Worm (Caenorhabditis elegans) whole organism, L1 larva: ENCODE data around the gene C42D8.9.

Experiments
- C04F5.9 ChIP-seq: sonication (generic microtip); optimal IDR thresholded peaks from 2 replicates; lab custom pipeline; 2016; ENCODE audit warnings: missing genetic modification characterization, missing compliant biosample characterization
- blmp-1 ChIP-seq: fragments of 150-350 bp; optimal IDR thresholded peaks from 2 replicates; lab custom pipeline; 2014; ENCODE audit warnings: missing biosample characterization, missing genetic modification characterization
- ceh-8 ChIP-seq: fragments of 200-800 bp; sonication (Bioruptor generic); optimal IDR thresholded peaks from 2 replicates; lab custom pipeline; 2018; ENCODE audit warnings: mild to moderate bottlenecking, missing genetic modification characterization, moderate library complexity, missing compliant biosample characterization
- ceh-90 ChIP-seq: sonication (generic microtip); optimal IDR thresholded peaks from 2 replicates; lab custom pipeline; 2016; ENCODE audit warnings: missing genetic modification characterization, missing compliant biosample characterization
- egl-27 ChIP-seq, 2 experiments: fragments of 150-350 bp in 1 of 2; sonication (generic microtip); optimal IDR thresholded peaks; 3 replicates each; lab custom pipeline; 2017 to 2018; ENCODE audit warnings: missing biosample characterization in 2 of 2, missing genetic modification characterization in 2 of 2, missing genetic modification reagents in 2 of 2
- fkh-10 ChIP-seq: sonication (generic microtip); optimal IDR thresholded peaks from 2 replicates; lab custom pipeline; 2017; ENCODE audit warnings: missing biosample characterization, missing genetic modification reagents, missing genetic modification characterization
- lin-14 ChIP-seq: fragments of 200-800 bp; sonication (Bioruptor generic); optimal IDR thresholded peaks from 2 replicates; lab custom pipeline; 2018; ENCODE audit warnings: mild to moderate bottlenecking, missing genetic modification characterization, moderate library complexity, missing compliant biosample characterization
- mab-9 ChIP-seq: fragments of 200-800 bp; sonication (Bioruptor generic); IDR thresholded peaks from 2 replicates; pipeline ENCODE4 v1.3.6; 2022; ENCODE audit warnings: missing genetic modification reagents, missing genetic modification characterization, missing compliant biosample characterization
- mep-1 ChIP-seq: fragments of 150-350 bp; optimal IDR thresholded peaks from 2 replicates; lab custom pipeline; 2014; ENCODE audit warnings: missing biosample characterization, missing genetic modification characterization
- nhr-20 ChIP-seq: sonication (generic microtip); optimal IDR thresholded peaks from 2 replicates; lab custom pipeline; 2016; ENCODE audit warnings: mild to moderate bottlenecking, missing genetic modification characterization, missing compliant biosample characterization
- rnt-1 ChIP-seq: sonication (generic microtip); optimal IDR thresholded peaks from 2 replicates; lab custom pipeline; 2016; ENCODE audit warnings: mild to moderate bottlenecking, missing genetic modification characterization, moderate library complexity, missing compliant biosample characterization
- sptf-1 ChIP-seq: fragments of 150-350 bp; optimal IDR thresholded peaks from 2 replicates; lab custom pipeline; 2014; ENCODE audit warnings: missing biosample characterization, missing genetic modification characterization
- swsn-7 ChIP-seq: sonication (generic microtip); optimal IDR thresholded peaks from 2 replicates; lab custom pipeline; 2016; ENCODE audit warnings: missing genetic modification characterization, missing compliant biosample characterization
- unc-62 ChIP-seq: fragments of 150-350 bp; optimal IDR thresholded peaks from 2 replicates; lab custom pipeline; 2014; ENCODE audit warnings: missing biosample characterization, missing genetic modification reagents, missing genetic modification characterization
- zip-4 ChIP-seq: fragments of 200-800 bp; sonication (Bioruptor generic); optimal IDR thresholded peaks from 2 replicates; lab custom pipeline; 2018; ENCODE audit warnings: mild to moderate bottlenecking, missing genetic modification characterization, moderate library complexity, missing compliant biosample characterization
- ztf-11 ChIP-seq, 2 experiments: sonication (generic microtip); optimal IDR thresholded peaks; 2 replicates each; lab custom pipeline; 2016 to 2017; ENCODE audit warnings: missing genetic modification characterization in 2 of 2, missing biosample characterization in 1 of 2, missing compliant biosample characterization in 1 of 2

C42D8.9 gene

DNA sequence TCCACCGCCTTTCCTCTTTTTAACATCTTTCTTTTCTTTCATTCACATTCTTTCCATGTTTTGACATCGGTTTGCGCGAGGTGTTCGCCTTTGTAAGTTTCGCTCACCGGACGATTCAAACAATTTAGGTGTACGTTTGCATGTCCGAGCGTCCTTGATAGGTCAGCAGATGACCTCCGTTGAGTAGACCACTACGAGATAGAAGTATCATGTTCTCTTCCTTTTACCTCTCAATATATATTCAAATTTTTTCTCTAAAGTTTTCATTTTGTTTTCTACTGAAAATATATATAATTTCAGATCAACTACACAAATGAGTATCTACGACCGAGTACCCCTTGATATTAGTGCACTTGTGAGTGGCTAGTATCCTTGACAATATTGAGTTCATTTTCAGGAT, 46.1 kb downstream of the C42D8.9 start, which contains the start of gene C24H10.3:
C24H10.3 (plus strand) TSS at position 301 of the 400 bp plus-strand sequence.
- no peak for TF ChIP-seq mab-9
- TF ChIP-seq blmp-1 = peak; percentile 41
- TF ChIP-seq sptf-1 (tag; lab: Kevin White, UChicago) = no peak
- TF ChIP-seq mep-1 (tag; lab: Kevin White, UChicago) = peak; percentile 25
- TF ChIP-seq lin-14 = peak; percentile 13

DNA sequence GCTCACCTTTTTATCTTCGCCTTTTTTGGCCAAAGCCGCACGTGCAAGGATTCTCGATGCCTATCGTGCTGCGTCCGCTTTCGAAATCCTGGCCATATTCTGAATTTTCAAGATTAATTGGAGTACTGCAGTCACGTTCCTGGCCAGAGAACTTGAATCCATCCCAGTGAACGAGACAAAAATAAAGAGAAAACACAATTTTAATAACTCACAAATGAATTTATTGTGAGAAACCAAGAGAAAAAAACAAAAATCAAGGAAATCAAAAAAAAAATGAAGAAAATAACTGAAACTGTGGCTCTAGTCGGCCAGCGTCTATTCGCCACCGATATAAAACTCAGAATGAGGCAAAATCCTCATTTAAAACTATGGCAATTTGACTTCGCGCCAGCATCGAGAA, 47.7 kb downstream of the C42D8.9 start, which contains the start of gene C24H10.4:
C24H10.4 (minus strand) TSS at position 101 of the 400 bp plus-strand sequence.
- TF ChIP-seq unc-62 (GFP tag; lab: Kevin White, UChicago) (no peak), ceh-90 (tag; lab: Kevin White, UChicago) (no peak), nhr-20 (tag; lab: Kevin White, UChicago) (no peak), egl-27 (tag; optimal IDR thresholded peaks at IDR 0.05; lab: Kevin White, UChicago) (no peak), C04F5.9 (no peak), fkh-10 (GFP tag; lab: Kevin White, UChicago) (no peak), rnt-1 (no peak), swsn-7 (tag; lab: Kevin White, UChicago) (no peak), zip-4 (GFP tag; lab: Kevin White, UChicago) (no peak)

DNA sequence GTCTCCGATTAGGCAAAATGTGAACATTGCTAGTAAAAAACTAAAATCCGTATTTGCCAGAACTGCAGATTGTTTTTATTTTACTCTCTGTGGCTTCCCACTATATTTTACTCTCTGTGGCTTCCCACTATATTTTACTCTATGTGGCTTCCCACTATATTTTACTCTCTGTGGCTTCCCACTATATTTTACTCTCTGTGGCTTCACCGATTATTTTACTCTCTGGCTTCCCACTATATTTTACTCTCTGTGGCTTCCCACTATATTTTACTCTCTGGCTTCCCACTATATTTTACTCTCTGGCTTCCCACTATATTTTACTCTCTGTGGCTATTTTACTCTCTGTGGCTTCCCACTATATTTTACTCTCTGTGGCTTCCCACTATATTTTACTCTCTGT, 50.6 kb downstream of the C42D8.9 start:
- TF ChIP-seq ceh-8 (GFP tag; lab: Kevin White, UChicago) (peak; percentile 81), ztf-11 (tag; optimal IDR thresholded peaks at IDR 0.05; lab: Kevin White, UChicago) (peak in 1 of 2 experiments; percentile 21)
